Worm (Caenorhabditis elegans): ENCODE results near the gene ZK354.8.

Gene ZK354.8

DNA sequence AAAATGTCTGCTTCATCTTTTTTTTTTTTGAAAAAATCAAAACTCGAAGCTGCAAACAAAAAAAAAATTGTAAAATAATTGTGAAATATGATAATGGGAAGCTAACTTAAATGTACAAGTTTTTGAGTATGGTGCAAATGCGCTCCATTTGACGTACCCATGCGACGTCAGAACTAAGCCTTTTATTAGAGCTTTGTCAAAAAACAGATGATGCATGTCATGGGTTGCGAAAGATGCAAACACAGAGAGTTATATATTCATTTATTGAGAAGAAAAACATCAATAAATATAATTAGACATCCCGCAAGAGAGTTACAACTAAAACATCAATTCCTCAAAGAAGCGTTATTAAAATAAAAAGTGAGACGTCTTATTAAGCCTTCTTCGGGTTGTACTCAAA, 11.5 kb downstream of the ZK354.8 start (continued):
- no peak for TF ChIP-seq mes-2 (tag; optimal IDR thresholded peaks at IDR 0.05; ENCODE audit: poor library complexity, severe bottlenecking)

ce11 chrIV:5291207-5291606, 14.7 kb downstream of the ZK354.8 start:
- TF ChIP-seq aha-1 (tag) (peak; percentile 56), unc-62 (GFP tag; optimal IDR thresholded peaks at IDR 0.05 in 1 of 2) (peak in 1 of 2 experiments; percentile 90), unc-62 (tag; optimal IDR thresholded peaks at IDR 0.05) (no peak), egl-27 (tag; optimal IDR thresholded peaks at IDR 0.05) (no peak)

- no peak for TF ChIP-seq skn-1 (tag; optimal IDR thresholded peaks at IDR 0.05)
- no peak for TF ChIP-seq lim-7 (GFP tag; IDR thresholded peaks at IDR 0.05)
- no peak for TF ChIP-seq dmd-9 (GFP tag; IDR thresholded peaks at IDR 0.05)
Measured at ce11 chrIV:5290547-5290946, 15.4 kb downstream of the ZK354.8 start, which contains the start of gene nlp-47. Gene nlp-47, plus strand, starts transcription at chrIV:5290847.

ce11 chrIV:5288932-5289331, 17.0 kb downstream of the ZK354.8 start:
- TF ChIP-seq madf-9 (GFP tag; conservative IDR thresholded peaks at IDR 0.05) (no peak), R02D3.7 (tag; optimal IDR thresholded peaks at IDR 0.05) (no peak), ceh-20 (GFP tag; IDR thresholded peaks at IDR 0.05) (no peak), dve-1 (tag; optimal IDR thresholded peaks at IDR 0.05; ENCODE audit: insufficient read depth) (no peak), nhr-42 (GFP tag; IDR thresholded peaks at IDR 0.05) (no peak), nhr-111 (GFP tag; optimal IDR thresholded peaks at IDR 0.05) (no peak), Y5F2A.4 (GFP tag; optimal IDR thresholded peaks at IDR 0.05) (no peak), egl-27 (tag; optimal IDR thresholded peaks at IDR 0.05) (no peak), ceh-32 (tag; optimal IDR thresholded peaks at IDR 0.05; ENCODE audit: poor library complexity) (no peak), lsy-2 (tag; optimal IDR thresholded peaks at IDR 0.05) (no peak)

- TF ChIP-seq snpc-4 (tag; optimal IDR thresholded peaks at IDR 0.05) = no peak
- TF ChIP-seq nhr-41 (GFP tag; IDR thresholded peaks at IDR 0.05) = no peak
- no peak for TF ChIP-seq T26A8.4 (GFP tag; IDR thresholded peaks at IDR 0.05)
- no peak for TF ChIP-seq zip-2 (tag; optimal IDR thresholded peaks at IDR 0.05)
- no peak for TF ChIP-seq pqm-1 (tag; optimal IDR thresholded peaks at IDR 0.05)
- TF ChIP-seq fkh-10 (GFP tag; optimal IDR thresholded peaks at IDR 0.05) = no peak
- no peak for TF ChIP-seq aha-1 (tag)
- no peak for TF ChIP-seq mep-1 (tag; optimal IDR thresholded peaks at IDR 0.05)
- TF ChIP-seq nhr-6 (tag; optimal IDR thresholded peaks at IDR 0.05) = no peak
- TF ChIP-seq lin-39 (tag; optimal IDR thresholded peaks at IDR 0.05) = no peak
- TF ChIP-seq zfp-3 (GFP tag; conservative IDR thresholded peaks at IDR 0.05) = no peak
- TF ChIP-seq nhr-10 (tag; optimal IDR thresholded peaks at IDR 0.05) = no peak
- TF ChIP-seq duxl-1 (tag; optimal IDR thresholded peaks at IDR 0.05; ENCODE audit: poor library complexity) = no peak
- no peak for TF ChIP-seq lsy-2 (tag; optimal IDR thresholded peaks at IDR 0.05)
- TF ChIP-seq ZK546.5 (tag; optimal IDR thresholded peaks at IDR 0.05) = no peak
- no peak for TF ChIP-seq aly-2 (tag; optimal IDR thresholded peaks at IDR 0.05)
- no peak for TF ChIP-seq spr-3 (GFP tag; optimal IDR thresholded peaks at IDR 0.05)
- TF ChIP-seq ceh-32 (tag; optimal IDR thresholded peaks at IDR 0.05; ENCODE audit: poor library complexity) = no peak
- TF ChIP-seq vab-7 (GFP tag; IDR thresholded peaks at IDR 0.05) = no peak
Measured at ce11 chrIV:5287190-5287589, 18.8 kb downstream of the ZK354.8 start.

ce11 chrIV:5281457-5281856, 24.5 kb downstream of the ZK354.8 start:
- TF ChIP-seq zag-1 (tag; optimal IDR thresholded peaks at IDR 0.05) = no peak
- no peak for TF ChIP-seq nhr-76 (tag; optimal IDR thresholded peaks at IDR 0.05)
- no peak for TF ChIP-seq F26F4.8 (GFP tag; conservative IDR thresholded peaks at IDR 0.05)
- no peak for TF ChIP-seq nhr-42 (GFP tag; IDR thresholded peaks at IDR 0.05)
- TF ChIP-seq lin-13 (GFP tag; optimal IDR thresholded peaks at IDR 0.05) = no peak
- TF ChIP-seq nhr-11 (tag; optimal IDR thresholded peaks at IDR 0.05) = no peak
- no peak for TF ChIP-seq mes-2 (tag; optimal IDR thresholded peaks at IDR 0.05; ENCODE audit: poor library complexity, severe bottlenecking)
- no peak for TF ChIP-seq dpl-1 (GFP tag; optimal IDR thresholded peaks at IDR 0.05)
- TF ChIP-seq dve-1 (tag; optimal IDR thresholded peaks at IDR 0.05; ENCODE audit: insufficient read depth) = no peak
- no peak for TF ChIP-seq F49E8.2 (tag; optimal IDR thresholded peaks at IDR 0.05; ENCODE audit: borderline replicate concordance)
- TF ChIP-seq madf-9 (GFP tag; conservative IDR thresholded peaks at IDR 0.05) = no peak
- TF ChIP-seq jun-1 (tag; optimal IDR thresholded peaks at IDR 0.05) = no peak
- no peak for TF ChIP-seq mxl-2 (GFP tag; conservative IDR thresholded peaks at IDR 0.05)
- TF ChIP-seq lir-3 (tag; optimal IDR thresholded peaks at IDR 0.05) = no peak
- no peak for TF ChIP-seq Y5F2A.4 (GFP tag; optimal IDR thresholded peaks at IDR 0.05)
- TF ChIP-seq set-16 (GFP tag; IDR thresholded peaks at IDR 0.05) = no peak
- no peak for TF ChIP-seq fkh-10 (GFP tag; optimal IDR thresholded peaks at IDR 0.05)

All from whole organism, L4 larva.